Worm (Caenorhabditis elegans) whole organism, L3 larva: ENCODE data around the gene nmr-2.

Experiments used
- R02D3.7 ChIP-seq: fragments of 150-350 bp; optimal IDR thresholded peaks from 2 replicates; lab custom pipeline; 2014; ENCODE audit warnings: missing biosample characterization, missing genetic modification characterization
- ceh-16 ChIP-seq: sonication (generic microtip); optimal IDR thresholded peaks from 2 replicates; lab custom pipeline; 2017; ENCODE audit warnings: missing biosample characterization, missing genetic modification characterization
- egl-27 ChIP-seq: sonication (generic microtip); optimal IDR thresholded peaks from 4 replicates; lab custom pipeline; 2017; ENCODE audit warnings: missing biosample characterization, missing genetic modification reagents, missing genetic modification characterization
- fos-1 ChIP-seq: fragments of 150-350 bp; optimal IDR thresholded peaks from 2 replicates; lab custom pipeline; 2014; ENCODE audit warnings: missing biosample characterization, missing genetic modification characterization

ce11 chrV:15052368-15052767 is 40.9 kb upstream of the nmr-2 start, which contains the start of the genes fbxa-82 and C25D7.5:
- no peak for TF ChIP-seq egl-27 (tag; lab: Kevin White, UChicago)
- TF ChIP-seq fos-1 (tag; lab: Kevin White, UChicago): no peak
- TF ChIP-seq R02D3.7 (tag; lab: Kevin White, UChicago): no peak
- TF ChIP-seq ceh-16 (tag; lab: Kevin White, UChicago): no peak
